Fruit fly (Drosophila melanogaster) whole organism, pupa: Measurements from ENCODE around the gene CG32192.

Experiments
- CG10348 ChIP-seq: fragments of 200-800 bp; sonication (Bioruptor generic); IDR thresholded peaks from 2 replicates; pipeline ENCODE4 v1.3.6; 2022; ENCODE audit warnings: missing biosample characterization, missing genetic modification characterization
- CG12605 ChIP-seq: fragments of 200-800 bp; sonication (Bioruptor generic); IDR thresholded peaks from 2 replicates; pipeline ENCODE4 v1.3.6; 2022; ENCODE audit warnings: missing biosample characterization, missing genetic modification characterization
- CG13204 ChIP-seq: fragments of 200-800 bp; sonication (Bioruptor generic); optimal IDR thresholded peaks from 2 replicates; lab custom pipeline; 2018; ENCODE audit warnings: missing biosample characterization, mild to moderate bottlenecking, missing genetic modification characterization, moderate library complexity
- CG14655 ChIP-seq: fragments of 200-800 bp; sonication (Bioruptor generic); optimal IDR thresholded peaks from 3 replicates; lab custom pipeline; 2017; ENCODE audit warnings: mild to moderate bottlenecking, missing biosample characterization, missing genetic modification reagents, missing genetic modification characterization
- CG15710 ChIP-seq: fragments of 200-800 bp; sonication (Bioruptor generic); optimal IDR thresholded peaks from 2 replicates; lab custom pipeline; 2018; ENCODE audit warnings: missing biosample characterization, mild to moderate bottlenecking, missing genetic modification characterization, moderate library complexity
- CG17806 ChIP-seq: fragments of 200-800 bp; sonication (Bioruptor generic); optimal IDR thresholded peaks from 2 replicates; lab custom pipeline; 2018; ENCODE audit warnings: missing biosample characterization, mild to moderate bottlenecking, missing genetic modification characterization, moderate library complexity
- CG32121 ChIP-seq: fragments of 200-800 bp; sonication (Bioruptor generic); IDR thresholded peaks from 2 replicates; pipeline ENCODE4 v1.3.6; 2022; ENCODE audit warnings: missing biosample characterization, missing genetic modification characterization
- CG34367 ChIP-seq: fragments of 200-800 bp; sonication (Bioruptor generic); optimal IDR thresholded peaks from 2 replicates; lab custom pipeline; 2018; ENCODE audit warnings: missing biosample characterization, mild to moderate bottlenecking, missing genetic modification characterization
- CG4496 ChIP-seq: fragments of 200-800 bp; sonication (Bioruptor generic); IDR thresholded peaks from 3 replicates; pipeline ENCODE4 v1.3.6; 2022; ENCODE audit warnings: missing biosample characterization, missing genetic modification characterization
- CG8159 ChIP-seq: fragments of 200-800 bp; sonication (Bioruptor generic); optimal IDR thresholded peaks from 3 replicates; lab custom pipeline; 2018; ENCODE audit warnings: missing biosample characterization, mild to moderate bottlenecking, missing genetic modification characterization, moderate library complexity
- CG8301 ChIP-seq: fragments of 200-800 bp; sonication (Bioruptor generic); optimal IDR thresholded peaks from 2 replicates; lab custom pipeline; 2018; ENCODE audit warnings: missing biosample characterization, mild to moderate bottlenecking, missing genetic modification characterization
- CG9948 ChIP-seq: fragments of 200-800 bp; sonication (Bioruptor generic); optimal IDR thresholded peaks from 2 replicates; lab custom pipeline; 2018; ENCODE audit warnings: missing biosample characterization, mild to moderate bottlenecking, missing genetic modification characterization, moderate library complexity
- D1 ChIP-seq: fragments of 200-800 bp; sonication (Bioruptor generic); optimal IDR thresholded peaks from 2 replicates; lab custom pipeline; 2018; ENCODE audit warnings: missing biosample characterization, mild to moderate bottlenecking, missing genetic modification characterization, moderate library complexity
- EcR ChIP-seq: fragments of 200-800 bp; sonication (Bioruptor generic); optimal IDR thresholded peaks from 3 replicates; lab custom pipeline; 2019; ENCODE audit warnings: missing biosample characterization, missing genetic modification characterization, mild to moderate bottlenecking, moderate library complexity, missing genetic modification reagents
- Ets98B ChIP-seq: fragments of 200-800 bp; sonication (Bioruptor generic); IDR thresholded peaks from 2 replicates; pipeline ENCODE4 v1.3.6; 2022; ENCODE audit warnings: missing biosample characterization, missing genetic modification characterization
- Pif1A ChIP-seq: fragments of 200-800 bp; sonication (Bioruptor generic); optimal IDR thresholded peaks from 3 replicates; lab custom pipeline; 2016; ENCODE audit warnings: missing biosample characterization, missing genetic modification characterization
- Pif1B ChIP-seq: fragments of 200-800 bp; sonication (Bioruptor generic); optimal IDR thresholded peaks from 3 replicates; lab custom pipeline; 2016; ENCODE audit warnings: missing biosample characterization, missing genetic modification characterization
- Snoo ChIP-seq: fragments of 200-800 bp; sonication (Bioruptor generic); optimal IDR thresholded peaks from 3 replicates; lab custom pipeline; 2017; ENCODE audit warnings: missing biosample characterization, mild to moderate bottlenecking, missing genetic modification characterization, inconsistent platforms
- fd96Ca ChIP-seq: fragments of 200-800 bp; sonication (Bioruptor generic); IDR thresholded peaks from 3 replicates; pipeline ENCODE4 v1.3.6; 2022; ENCODE audit warnings: missing biosample characterization, missing genetic modification characterization
- gl ChIP-seq: fragments of 200-800 bp; sonication (Bioruptor generic); optimal IDR thresholded peaks from 2 replicates; lab custom pipeline; 2018; ENCODE audit warnings: missing biosample characterization, mild to moderate bottlenecking, missing genetic modification characterization
- rn ChIP-seq: fragments of 200-800 bp; sonication (Bioruptor generic); IDR thresholded peaks from 2 replicates; pipeline ENCODE4 v1.3.6; 2022; ENCODE audit warnings: missing biosample characterization, missing genetic modification characterization

The CG32192 gene

DNA sequence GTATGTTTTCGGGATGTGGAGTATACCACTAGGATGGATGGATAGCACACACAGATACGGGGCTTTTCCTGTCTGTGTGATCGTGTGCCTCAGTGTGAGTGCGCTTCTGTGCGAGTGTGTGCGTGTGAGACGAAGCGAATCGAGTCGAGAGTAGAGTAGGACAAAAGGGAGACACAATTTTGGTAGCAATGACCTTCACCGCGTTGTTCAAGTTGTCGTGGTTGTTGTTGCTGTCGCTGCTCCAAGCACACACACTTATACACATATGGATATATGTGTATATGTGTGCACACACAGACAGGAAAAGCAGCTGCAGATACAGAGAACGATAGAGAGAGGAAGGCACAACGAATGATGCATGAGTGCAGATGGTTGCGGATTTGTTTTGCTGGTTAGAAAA, 39.0 kb downstream of the CG32192 start:
- TF ChIP-seq CG9948 (tag; lab: Kevin White, UChicago), result no peak
- peak; percentile 99 for TF ChIP-seq EcR (GFP tag; lab: Kevin White, UChicago)
- TF ChIP-seq, all 21 proteins: peak for 1

- TF ChIP-seq CG13204 (GFP tag; lab: Kevin White, UChicago) (peak; percentile 80), CG15710 (tag; lab: Kevin White, UChicago) (peak; percentile 61), Pif1B (GFP tag; lab: Kevin White, UChicago) (peak; percentile 61), D1 (tag; lab: Kevin White, UChicago) (peak; percentile 64), CG8159 (peak; percentile 79), CG9948 (tag; lab: Kevin White, UChicago) (peak; percentile 86), CG32121 (peak; percentile 23; the same call in 1 of the 2 replicates), Ets98B (peak; percentile 57), fd96Ca (GFP tag; lab: Robert Waterston, UW) (peak; percentile 88), Snoo (peak; percentile 42), CG12605 (GFP tag; lab: Robert Waterston, UW) (peak; percentile 94), CG4496 (GFP tag; lab: Robert Waterston, UW) (peak; percentile 83), rn (GFP tag; lab: Robert Waterston, UW) (peak; percentile 17; the same call in 1 of the 2 replicates), CG34367 (tag; lab: Kevin White, UChicago) (peak; percentile 50), CG17806 (peak; percentile 75), CG14655 (GFP tag; lab: Kevin White, UChicago) (peak; percentile 91), Pif1A (GFP tag; lab: Kevin White, UChicago) (peak; percentile 65), CG8301 (peak; percentile 85), EcR (GFP tag; lab: Kevin White, UChicago) (peak; percentile 91), gl (tag; lab: Kevin White, UChicago) (peak; percentile 80), CG10348 (GFP tag; lab: Robert Waterston, UW) (no peak)
Measured at dm6 chr3L:18079610-18080497, 39.7 kb downstream of the CG32192 start.

DNA sequence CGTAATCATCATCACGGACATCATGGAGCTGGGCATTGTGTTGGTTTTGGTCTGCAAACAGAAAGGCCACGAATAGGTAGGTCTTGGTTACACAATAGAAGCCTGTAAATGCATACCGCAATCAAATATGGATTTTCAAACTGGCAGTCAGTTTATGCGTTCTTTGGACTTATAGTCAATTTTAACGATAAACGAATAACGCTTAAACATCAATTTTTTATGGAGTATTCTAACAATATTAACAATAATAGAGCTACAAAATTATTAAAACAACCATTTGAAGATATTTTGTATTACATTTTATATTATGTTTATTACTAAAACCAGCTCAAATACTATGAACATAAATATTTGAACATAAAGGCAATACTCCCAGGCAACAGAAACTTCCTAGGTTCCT, 41.4 kb downstream of the CG32192 start:
- TF ChIP-seq CG9948 (tag; lab: Kevin White, UChicago) (peak; percentile 61), Snoo (no peak), CG17806 (peak; percentile 47), CG15710 (tag; lab: Kevin White, UChicago) (peak; percentile 22), gl (tag; lab: Kevin White, UChicago) (no peak), fd96Ca (GFP tag; lab: Robert Waterston, UW) (no peak), CG14655 (GFP tag; lab: Kevin White, UChicago) (peak; percentile 51), CG8301 (no peak), CG12605 (GFP tag; lab: Robert Waterston, UW) (no peak), CG8159 (peak; percentile 67), Pif1B (GFP tag; lab: Kevin White, UChicago) (peak; percentile 17), rn (GFP tag; lab: Robert Waterston, UW) (no peak)

DNA sequence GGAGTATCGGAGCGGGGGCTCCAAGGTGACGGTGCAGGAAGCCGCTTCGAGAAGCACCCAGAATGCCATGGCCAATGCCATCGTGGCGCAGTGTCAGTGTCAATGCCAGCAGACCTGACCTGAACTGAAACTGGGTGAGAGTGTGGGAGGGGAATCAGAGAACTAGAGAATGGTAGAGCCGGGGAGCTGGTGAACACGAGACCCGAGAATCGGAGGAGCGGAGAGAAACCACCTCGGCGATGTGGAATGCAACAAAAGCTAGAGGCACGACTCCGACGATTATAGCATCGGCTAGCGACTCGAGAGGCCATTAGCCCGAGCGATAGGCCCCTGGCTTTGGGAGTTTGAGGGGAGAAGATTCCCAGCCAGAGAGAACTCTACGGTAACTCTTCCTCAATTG, 41.8 kb downstream of the CG32192 start:
- TF ChIP-seq rn (GFP tag; lab: Robert Waterston, UW), result no peak
- TF ChIP-seq D1 (tag; lab: Kevin White, UChicago), result no peak
- TF ChIP-seq CG8301, result no peak
- TF ChIP-seq CG10348 (GFP tag; lab: Robert Waterston, UW), result no peak
- peak; percentile 4 for TF ChIP-seq CG13204 (GFP tag; lab: Kevin White, UChicago)
- TF ChIP-seq EcR (GFP tag; lab: Kevin White, UChicago), result peak; percentile 99
- peak; percentile 15 for TF ChIP-seq gl (tag; lab: Kevin White, UChicago)
- 0 out of 3 replicates have a peak, but pooled peaks have one; percentile 39 for TF ChIP-seq fd96Ca (GFP tag; lab: Robert Waterston, UW)
- no peak for TF ChIP-seq CG32121
- peak; percentile 36; the same call in 1 of the 3 replicates for TF ChIP-seq CG4496 (GFP tag; lab: Robert Waterston, UW)
- no peak for TF ChIP-seq CG12605 (GFP tag; lab: Robert Waterston, UW)

DNA sequence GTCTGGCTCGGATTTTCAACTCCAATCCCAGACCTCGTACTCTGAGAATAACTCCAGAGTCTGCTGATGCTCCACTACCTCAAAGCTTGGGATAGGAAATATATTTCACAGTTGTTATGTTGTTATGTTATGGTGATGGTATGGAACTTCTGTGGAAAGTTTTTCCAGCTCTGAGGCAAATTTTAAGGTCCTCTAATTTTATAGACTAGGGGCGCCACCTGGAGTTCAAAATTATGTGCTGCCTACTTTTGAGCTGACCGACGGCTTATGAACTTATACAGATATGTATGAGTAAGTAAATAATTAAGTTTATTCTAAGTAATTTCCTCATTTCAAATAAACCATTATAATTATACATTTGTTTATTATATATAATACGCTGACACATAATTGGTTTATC, 43.3 kb downstream of the CG32192 start:
- TF ChIP-seq CG12605 (GFP tag; lab: Robert Waterston, UW) (no peak), Snoo (no peak), EcR (GFP tag; lab: Kevin White, UChicago) (no peak), CG9948 (tag; lab: Kevin White, UChicago) (no peak), CG14655 (GFP tag; lab: Kevin White, UChicago) (no peak), CG4496 (GFP tag; lab: Robert Waterston, UW) (no peak)
- TF ChIP-seq, all 21 proteins: peak for 0

DNA sequence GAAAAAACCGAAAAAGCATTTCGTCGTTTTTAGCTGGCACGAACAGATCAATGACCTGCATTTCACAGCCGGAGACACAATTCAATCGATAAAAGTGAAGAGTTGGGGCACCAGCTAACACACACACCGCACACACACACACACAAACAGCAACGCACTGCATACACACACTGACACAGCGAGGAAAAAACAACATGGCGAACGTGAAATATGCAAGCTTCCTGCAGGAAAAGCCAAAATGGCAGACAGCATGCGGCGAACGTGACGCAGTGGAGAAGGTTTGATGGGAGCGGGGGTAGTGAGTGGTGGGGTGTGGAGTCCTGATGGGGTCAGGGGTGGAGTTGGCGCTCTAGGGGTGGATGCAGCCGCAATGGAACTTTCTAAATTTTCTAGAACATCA, 43.9 kb downstream of the CG32192 start:
- no peak for TF ChIP-seq rn (GFP tag; lab: Robert Waterston, UW)
- peak; percentile 68 for TF ChIP-seq EcR (GFP tag; lab: Kevin White, UChicago)
